Fruit fly (Drosophila melanogaster): ENCODE data around the gene CG43867.

Gene CG43867

DNA sequence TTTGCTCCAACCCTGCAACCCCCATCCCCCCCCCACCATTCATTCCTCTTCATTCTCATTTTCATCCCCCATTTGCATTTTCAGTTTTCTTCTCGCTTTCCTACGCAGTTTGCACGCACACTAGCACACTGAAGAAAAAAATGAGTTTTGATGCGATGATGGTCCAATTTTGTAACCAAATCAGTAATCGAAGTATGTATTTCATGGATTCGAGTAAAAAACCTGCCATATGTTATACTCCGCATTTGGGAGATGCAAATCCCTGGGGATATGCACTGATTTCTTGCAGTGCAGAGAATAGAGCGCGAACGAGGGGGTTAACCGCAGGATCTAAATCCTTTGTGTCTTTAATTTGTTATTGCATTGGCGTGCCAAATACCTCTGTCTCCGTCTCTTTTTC is 28.1 kb upstream of the CG43867 start (continued):
- TF ChIP-seq ss (GFP tag; optimal IDR thresholded peaks at IDR 0.05), result no peak
- TF ChIP-seq pdm3 (GFP tag; optimal IDR thresholded peaks at IDR 0.05), result no peak
- no peak for TF ChIP-seq OdsH (GFP tag; optimal IDR thresholded peaks at IDR 0.05)
- TF ChIP-seq CG11294 (GFP tag; IDR thresholded peaks at IDR 0.05), result no peak
- TF ChIP-seq CG15336 (GFP tag; IDR thresholded peaks at IDR 0.05), result no peak
- no peak for TF ChIP-seq CG34406 (GFP tag; optimal IDR thresholded peaks at IDR 0.05)
- TF ChIP-seq Ets21C (GFP tag; optimal IDR thresholded peaks at IDR 0.05), result no peak
- no peak for TF ChIP-seq CG8119 (GFP tag; IDR thresholded peaks at IDR 0.05)
- TF ChIP-seq svp (GFP tag), result peak; percentile 59
- TF ChIP-seq Hr4 (GFP tag; optimal IDR thresholded peaks at IDR 0.05), result no peak
- TF ChIP-seq Sox102F (GFP tag; optimal IDR thresholded peaks at IDR 0.05), result peak; percentile 22
- peak; percentile 19 for TF ChIP-seq esn (GFP tag; optimal IDR thresholded peaks at IDR 0.05)
- TF ChIP-seq CG4318 (GFP tag; optimal IDR thresholded peaks at IDR 0.05), result no peak
- TF ChIP-seq salr (GFP tag; optimal IDR thresholded peaks at IDR 0.05), result no peak
- peak; percentile 32 for TF ChIP-seq CG3919 (GFP tag; optimal IDR thresholded peaks at IDR 0.05)
- no peak for TF ChIP-seq CG7368 (GFP tag; optimal IDR thresholded peaks at IDR 0.05)
- TF ChIP-seq CG8319 (GFP tag; optimal IDR thresholded peaks at IDR 0.05), result no peak
- no peak for TF ChIP-seq net (GFP tag; optimal IDR thresholded peaks at IDR 0.05)
- peak; percentile 1 for TF ChIP-seq CG6792 (GFP tag; optimal IDR thresholded peaks at IDR 0.05)
- TF ChIP-seq Eip93F (GFP tag; optimal IDR thresholded peaks at IDR 0.05), result no peak
- no peak for TF ChIP-seq CG16779 (tag; optimal IDR thresholded peaks at IDR 0.05)
- TF ChIP-seq topi (GFP tag; optimal IDR thresholded peaks at IDR 0.05), result peak; percentile 29
- peak; percentile 36 for TF ChIP-seq cyc (GFP tag; optimal IDR thresholded peaks at IDR 0.05)
- no peak for TF ChIP-seq CG10631 (GFP tag; optimal IDR thresholded peaks at IDR 0.05)
- TF ChIP-seq CG9139 (GFP tag; optimal IDR thresholded peaks at IDR 0.05), result no peak
- peak; percentile 20 for TF ChIP-seq CG31627 (GFP tag; optimal IDR thresholded peaks at IDR 0.05)
- peak; percentile 9 for TF ChIP-seq lz (GFP tag; optimal IDR thresholded peaks at IDR 0.05)

- TF ChIP-seq fkh (GFP tag; optimal IDR thresholded peaks at IDR 0.05) (peak; percentile 35), Eip78C (GFP tag) (peak; percentile 48), CG6163 (GFP tag; IDR thresholded peaks at IDR 0.05) (0 out of 3 replicates have a peak, but pooled peaks have one; percentile 48), eg (GFP tag; IDR thresholded peaks at IDR 0.05) (0 out of 3 replicates have a peak, but pooled peaks have one; percentile 12), Blimp-1 (GFP tag; optimal IDR thresholded peaks at IDR 0.05) (no peak), pdm3 (GFP tag; optimal IDR thresholded peaks at IDR 0.05) (no peak), salr (GFP tag; optimal IDR thresholded peaks at IDR 0.05) (no peak), Hr39 (GFP tag; optimal IDR thresholded peaks at IDR 0.05) (no peak), CG3032 (tag; optimal IDR thresholded peaks at IDR 0.05) (no peak), CG8319 (GFP tag; optimal IDR thresholded peaks at IDR 0.05) (no peak), svp (GFP tag) (peak; percentile 45), esn (GFP tag; optimal IDR thresholded peaks at IDR 0.05) (no peak), CG31627 (GFP tag; optimal IDR thresholded peaks at IDR 0.05) (no peak), cyc (GFP tag; optimal IDR thresholded peaks at IDR 0.05) (peak; percentile 25), Eip75B (GFP tag; optimal IDR thresholded peaks at IDR 0.05) (no peak), CG32006 (GFP tag; optimal IDR thresholded peaks at IDR 0.05) (no peak), CG6276 (GFP tag; optimal IDR thresholded peaks at IDR 0.05) (no peak), topi (GFP tag; optimal IDR thresholded peaks at IDR 0.05) (peak; percentile 7), Ets21C (GFP tag; optimal IDR thresholded peaks at IDR 0.05) (no peak), CG8632 (GFP tag; optimal IDR thresholded peaks at IDR 0.05) (no peak)
These were observed 26.0 kb upstream of the CG43867 start for dm6 chrX:953807-954206.

dm6 chrX:951800-952199 is 24.0 kb upstream of the CG43867 start, which contains the start of gene CG3690:
CG3690 (minus strand) TSS chrX:951900.
- no peak for TF ChIP-seq CG6854 (GFP tag; optimal IDR thresholded peaks at IDR 0.05)
- no peak for TF ChIP-seq Lpt (GFP tag; optimal IDR thresholded peaks at IDR 0.05)
- no peak for TF ChIP-seq CG6792 (GFP tag; optimal IDR thresholded peaks at IDR 0.05)
- no peak for TF ChIP-seq Eip78C (GFP tag)
- TF ChIP-seq CG3919 (GFP tag; optimal IDR thresholded peaks at IDR 0.05), result no peak
- TF ChIP-seq Smox (GFP tag; optimal IDR thresholded peaks at IDR 0.05), result no peak
- TF ChIP-seq dsx (GFP tag; optimal IDR thresholded peaks at IDR 0.05; ENCODE audit: poor library complexity, severe bottlenecking), result no peak
- TF ChIP-seq CG6808 (GFP tag; optimal IDR thresholded peaks at IDR 0.05), result no peak
- TF ChIP-seq CG7368 (GFP tag; optimal IDR thresholded peaks at IDR 0.05), result no peak
- TF ChIP-seq svp (GFP tag), result no peak
- TF ChIP-seq CG4318 (GFP tag; optimal IDR thresholded peaks at IDR 0.05), result no peak
- no peak for TF ChIP-seq ss (GFP tag; optimal IDR thresholded peaks at IDR 0.05)
- TF ChIP-seq CG15336 (GFP tag; IDR thresholded peaks at IDR 0.05), result no peak
- TF ChIP-seq CG31627 (GFP tag; optimal IDR thresholded peaks at IDR 0.05), result no peak
- TF ChIP-seq Sox15 (GFP tag; optimal IDR thresholded peaks at IDR 0.05), result no peak
- no peak for TF ChIP-seq topi (GFP tag; optimal IDR thresholded peaks at IDR 0.05)
